Worm (Caenorhabditis elegans) whole organism, late embryonic: ENCODE data around the gene R07E4.1.

Experiments used
- elt-2 ChIP-seq: sonication (generic microtip); optimal IDR thresholded peaks from 2 replicates; lab custom pipeline; 2016; ENCODE audit warnings: missing genetic modification reagents, missing genetic modification characterization, missing compliant biosample characterization
- pqm-1 ChIP-seq: sonication (generic microtip); optimal IDR thresholded peaks from 2 replicates; lab custom pipeline; 2016; ENCODE audit warnings: missing genetic modification characterization, missing compliant biosample characterization

ce11 chrX:5981698-5982097 is 22.8 kb downstream of the R07E4.1 start:
- TF ChIP-seq elt-2 (tag; lab: Kevin White, UChicago) (no peak), pqm-1 (tag; lab: Kevin White, UChicago) (no peak)
